Worm (Caenorhabditis elegans) whole organism, early embryonic: ENCODE measurements around the gene F15A4.2.

ENCODE experiments used
- F13C5.2 ChIP-seq: sonication (generic microtip); optimal IDR thresholded peaks from 2 replicates; lab custom pipeline; 2017; ENCODE audit warnings: mild to moderate bottlenecking, missing genetic modification characterization, inconsistent platforms, missing compliant biosample characterization
- aly-1 ChIP-seq: sonication (generic microtip); optimal IDR thresholded peaks from 2 replicates; lab custom pipeline; 2016; ENCODE audit warnings: missing genetic modification characterization, missing compliant biosample characterization
- ama-1 ChIP-seq: fragments of 150-350 bp; optimal IDR thresholded peaks from 2 replicates; lab custom pipeline; 2014
- hmg-4 ChIP-seq: fragments of 200-800 bp; sonication (Bioruptor generic); optimal IDR thresholded peaks from 2 replicates; lab custom pipeline; 2018; ENCODE audit warnings: mild to moderate bottlenecking, missing genetic modification characterization, missing compliant biosample characterization
- hnd-1 ChIP-seq: sonication (generic microtip); optimal IDR thresholded peaks from 2 replicates; lab custom pipeline; 2016; ENCODE audit warnings: missing genetic modification characterization, missing compliant biosample characterization
- pes-1 ChIP-seq: fragments of 200-800 bp; sonication (Bioruptor generic); IDR thresholded peaks from 2 replicates; pipeline ENCODE4 v1.3.6; 2022; ENCODE audit warnings: missing genetic modification reagents, missing genetic modification characterization, missing compliant biosample characterization
- scrt-1 ChIP-seq: fragments of 200-800 bp; sonication (Bioruptor generic); IDR thresholded peaks from 2 replicates; pipeline ENCODE4 v1.3.6; 2022; ENCODE audit warnings: missing genetic modification characterization, missing compliant biosample characterization
- tbx-37 ChIP-seq: fragments of 200-800 bp; sonication (Bioruptor generic); conservative IDR thresholded peaks from 2 replicates; pipeline ENCODE4 v1.3.6; 2022; ENCODE audit warnings: missing genetic modification reagents, missing genetic modification characterization, missing compliant biosample characterization
- tra-4 ChIP-seq: sonication (generic microtip); optimal IDR thresholded peaks from 2 replicates; lab custom pipeline; 2017; ENCODE audit warnings: missing genetic modification characterization, missing compliant biosample characterization

ce11 chrII:12480811-12481210, 18.5 kb downstream of the F15A4.2 start, which contains the start of gene arrd-9:
- TF ChIP-seq ama-1 (lab: Kevin White, UChicago) (no peak), scrt-1 (GFP tag; lab: Robert Waterston, UW) (no peak), pes-1 (GFP tag; lab: Robert Waterston, UW) (no peak), aly-1 (tag; lab: Kevin White, UChicago) (no peak), tbx-37 (GFP tag; lab: Robert Waterston, UW) (no peak), hmg-4 (GFP tag; lab: Kevin White, UChicago) (no peak), hnd-1 (tag; lab: Kevin White, UChicago) (no peak), F13C5.2 (tag; lab: Kevin White, UChicago) (no peak), tra-4 (tag; lab: Kevin White, UChicago) (no peak)
